Worm (Caenorhabditis elegans) whole organism, L3 larva: ENCODE data around the gene F44D12.16.

Experiments
- R02D3.7 ChIP-seq: fragments of 150-350 bp; optimal IDR thresholded peaks from 2 replicates; lab custom pipeline; 2014; ENCODE audit warnings: missing biosample characterization, missing genetic modification characterization
- egl-27 ChIP-seq: sonication (generic microtip); optimal IDR thresholded peaks from 4 replicates; lab custom pipeline; 2017; ENCODE audit warnings: missing biosample characterization, missing genetic modification reagents, missing genetic modification characterization
- hmg-11 ChIP-seq: sonication (generic microtip); optimal IDR thresholded peaks from 2 replicates; lab custom pipeline; 2016; ENCODE audit warnings: missing genetic modification characterization, missing compliant biosample characterization
- lin-15B ChIP-seq: fragments of 150-350 bp; optimal IDR thresholded peaks from 2 replicates; lab custom pipeline; 2014; ENCODE audit warnings: missing biosample characterization, missing genetic modification characterization
- nhr-11 ChIP-seq: fragments of 150-350 bp; optimal IDR thresholded peaks from 2 replicates; lab custom pipeline; 2014; ENCODE audit warnings: missing biosample characterization, missing genetic modification characterization
- nhr-12 ChIP-seq: fragments of 150-350 bp; optimal IDR thresholded peaks from 2 replicates; lab custom pipeline; 2014; ENCODE audit warnings: missing biosample characterization, missing genetic modification characterization
- nhr-25 ChIP-seq: sonication (generic microtip); optimal IDR thresholded peaks from 2 replicates; lab custom pipeline; 2017; ENCODE audit warnings: missing biosample characterization, missing genetic modification characterization
- nhr-28 ChIP-seq: fragments of 150-350 bp; optimal IDR thresholded peaks from 2 replicates; lab custom pipeline; 2014; ENCODE audit warnings: missing biosample characterization, missing genetic modification characterization
- nhr-76 ChIP-seq: fragments of 150-350 bp; sonication (generic microtip); optimal IDR thresholded peaks from 5 replicates; lab custom pipeline; 2014; ENCODE audit warnings: missing biosample characterization, missing genetic modification characterization
- pha-4 ChIP-seq: fragments of 150-350 bp; optimal IDR thresholded peaks from 2 replicates; lab custom pipeline; 2014; ENCODE audit warnings: missing biosample characterization, missing genetic modification reagents, missing genetic modification characterization
- skn-1 ChIP-seq: fragments of 150-350 bp; optimal IDR thresholded peaks from 2 replicates; lab custom pipeline; 2014; ENCODE audit warnings: missing biosample characterization, missing genetic modification characterization
- ztf-11 ChIP-seq: fragments of 150-350 bp; optimal IDR thresholded peaks from 2 replicates; lab custom pipeline; 2014; ENCODE audit warnings: missing biosample characterization, missing genetic modification characterization

- TF ChIP-seq ztf-11 (tag; lab: Kevin White, UChicago), result no peak
- TF ChIP-seq egl-27 (tag; lab: Kevin White, UChicago), result no peak
- TF ChIP-seq hmg-11 (tag; lab: Kevin White, UChicago), result no peak
- no peak for TF ChIP-seq skn-1
- TF ChIP-seq nhr-11, result no peak
- TF ChIP-seq lin-15B (tag; lab: Kevin White, UChicago), result no peak
- no peak for TF ChIP-seq nhr-25 (tag; lab: Kevin White, UChicago)
- no peak for TF ChIP-seq R02D3.7 (tag; lab: Kevin White, UChicago)
- no peak for TF ChIP-seq nhr-28 (tag; lab: Kevin White, UChicago)
- no peak for TF ChIP-seq nhr-12 (tag; lab: Kevin White, UChicago)
- no peak for TF ChIP-seq nhr-76 (tag; lab: Kevin White, UChicago)
- no peak for TF ChIP-seq pha-4
Measured at ce11 chrIV:10065159-10065558, 36.3 kb downstream of the F44D12.16 start.
